Fruit fly (Drosophila melanogaster) whole organism, wandering third instar larva: Measurements from ENCODE around the gene CG15212.
A peak's percentile ranks its signal among the peaks of the same experiment; 100 is the strongest.

Source experiments
- Abd-B ChIP-seq: fragments of >200 bp; optimal IDR thresholded peaks from 2 replicates; lab custom pipeline; 2017; ENCODE audit warnings: missing biosample characterization, missing genetic modification characterization
- CG9705 ChIP-seq: fragments of 200-800 bp; sonication (Bioruptor generic); optimal IDR thresholded peaks from 2 replicates; lab custom pipeline; 2018; ENCODE audit warnings: missing biosample characterization, mild to moderate bottlenecking, missing genetic modification characterization
- CrebA ChIP-seq: fragments of 200-800 bp; sonication (Bioruptor generic); optimal IDR thresholded peaks from 2 replicates; lab custom pipeline; 2016; ENCODE audit warnings: missing biosample characterization, mild to moderate bottlenecking, missing genetic modification characterization, borderline replicate concordance
- Dfd ChIP-seq: fragments of >200 bp; optimal IDR thresholded peaks from 2 replicates; lab custom pipeline; 2017; ENCODE audit warnings: missing biosample characterization, missing genetic modification characterization
- Dif ChIP-seq: fragments of 200-275, 200-300 bp; sonication (Bioruptor generic); optimal IDR thresholded peaks from 2 replicates; lab custom pipeline; 2018; ENCODE audit warnings: missing biosample characterization, missing genetic modification characterization; ENCODE audit not compliant: partially characterized antibody
- HLH106 ChIP-seq: fragments of 200-800 bp; optimal IDR thresholded peaks from 3 replicates; lab custom pipeline; 2019; ENCODE audit warnings: missing biosample characterization, mild to moderate bottlenecking, missing genetic modification characterization, moderate library complexity
- Hr78 ChIP-seq: fragments of >200 bp; optimal IDR thresholded peaks from 2 replicates; lab custom pipeline; 2017; ENCODE audit warnings: missing biosample characterization, missing genetic modification characterization
- Hr83 ChIP-seq: fragments of 200-300 bp; sonication (Bioruptor generic); optimal IDR thresholded peaks from 2 replicates; lab custom pipeline; 2016; ENCODE audit warnings: missing biosample characterization, mild to moderate bottlenecking, missing genetic modification characterization, moderate library complexity; ENCODE audit not compliant: poor library complexity, severe bottlenecking
- Jra ChIP-seq: sonication (Bioruptor generic); optimal IDR thresholded peaks from 2 replicates; lab custom pipeline; 2016; ENCODE audit warnings: missing biosample characterization, missing genetic modification characterization
- Mio ChIP-seq: sonication (Bioruptor generic); optimal IDR thresholded peaks from 2 replicates; lab custom pipeline; 2016; ENCODE audit warnings: missing biosample characterization, missing genetic modification characterization
- Rel ChIP-seq, 2 experiments: fragments of 200-800 bp; sonication (Bioruptor generic) in 1 of 2; optimal IDR thresholded peaks; 2 replicates in 1 of 2; 3 replicates in 1 of 2; lab custom pipeline; 2016 to 2019; ENCODE audit warnings: mild to moderate bottlenecking in 2 of 2, missing biosample characterization in 2 of 2, missing genetic modification characterization in 2 of 2, moderate library complexity in 1 of 2
- Sp1 ChIP-seq: fragments of 200-800 bp; sonication (Bioruptor generic); optimal IDR thresholded peaks from 3 replicates; lab custom pipeline; 2019; ENCODE audit warnings: missing biosample characterization, mild to moderate bottlenecking, missing genetic modification characterization, moderate library complexity
- Vsx2 ChIP-seq: fragments of 200-300, 225-300 bp; sonication (Bioruptor generic); optimal IDR thresholded peaks from 2 replicates; lab custom pipeline; 2018; ENCODE audit warnings: missing biosample characterization, missing genetic modification characterization; ENCODE audit not compliant: partially characterized antibody
- br ChIP-seq: fragments of 200-800 bp; sonication (Bioruptor generic); optimal IDR thresholded peaks from 2 replicates; lab custom pipeline; 2016; ENCODE audit warnings: missing biosample characterization, missing genetic modification characterization
- brk ChIP-seq: fragments of 200-800 bp; sonication (Bioruptor generic); optimal IDR thresholded peaks from 2 replicates; lab custom pipeline; 2016; ENCODE audit warnings: missing biosample characterization, mild to moderate bottlenecking, missing genetic modification characterization
- dsf ChIP-seq: sonication (Bioruptor generic); optimal IDR thresholded peaks from 2 replicates; lab custom pipeline; 2016; ENCODE audit warnings: missing biosample characterization, missing genetic modification characterization, borderline replicate concordance
- ey ChIP-seq: fragments of 200-800 bp; sonication (Bioruptor generic); optimal IDR thresholded peaks from 2 replicates; lab custom pipeline; 2016; ENCODE audit warnings: missing biosample characterization, missing genetic modification characterization
- foxo ChIP-seq, 2 experiments: fragments of 200-800 bp; sonication (Bioruptor generic); optimal IDR thresholded peaks; 2 replicates in 1 of 2; 3 replicates in 1 of 2; lab custom pipeline; 2016 to 2017; ENCODE audit warnings: missing biosample characterization in 2 of 2, missing genetic modification characterization in 2 of 2
- jim ChIP-seq: fragments of 175-275, 200-325 bp; sonication (Bioruptor generic); optimal IDR thresholded peaks from 2 replicates; lab custom pipeline; 2016; ENCODE audit warnings: missing biosample characterization, mild to moderate bottlenecking, missing genetic modification characterization
- pan ChIP-seq: fragments of >200 bp; optimal IDR thresholded peaks from 2 replicates; lab custom pipeline; 2017
- rgr ChIP-seq: fragments of 200-800 bp; sonication (Bioruptor generic); optimal IDR thresholded peaks from 3 replicates; lab custom pipeline; 2016; ENCODE audit warnings: missing biosample characterization, mild to moderate bottlenecking, missing genetic modification characterization
- sage ChIP-seq: fragments of 200-800 bp; sonication (Bioruptor generic); optimal IDR thresholded peaks from 2 replicates; lab custom pipeline; 2016; ENCODE audit warnings: missing biosample characterization, mild to moderate bottlenecking, missing genetic modification characterization
- sv ChIP-seq: fragments of 200-800 bp; sonication (Bioruptor generic); optimal IDR thresholded peaks from 3 replicates; lab custom pipeline; 2016; ENCODE audit warnings: missing biosample characterization, missing genetic modification characterization
- usp ChIP-seq: fragments of >200 bp; optimal IDR thresholded peaks from 2 replicates; lab custom pipeline; 2017; ENCODE audit warnings: missing biosample characterization, missing genetic modification characterization

CG15212 gene

dm6 chr3L:5180968-5181612 is 49.7 kb downstream of the CG15212 start:
- TF ChIP-seq Rel (GFP tag; optimal IDR thresholded peaks at IDR 0.05; lab: Kevin White, UChicago): no peak
- TF ChIP-seq Rel (tag; optimal IDR thresholded peaks at IDR 0.05; lab: Kevin White, UChicago): peak; percentile 99
- TF ChIP-seq dsf (GFP tag; lab: Kevin White, UChicago): no peak
- TF ChIP-seq Abd-B: no peak
- TF ChIP-seq br (GFP tag; lab: Kevin White, UChicago): no peak
- TF ChIP-seq Hr78: no peak
- TF ChIP-seq jim (GFP tag; lab: Kevin White, UChicago): no peak
- no peak for TF ChIP-seq CG9705
- peak; percentile 45 for TF ChIP-seq Jra (GFP tag; lab: Kevin White, UChicago)
- no peak for TF ChIP-seq sage
- no peak for TF ChIP-seq Mio
- TF ChIP-seq ey (GFP tag; lab: Kevin White, UChicago): no peak
- no peak for TF ChIP-seq HLH106 (tag; lab: Kevin White, UChicago)
- TF ChIP-seq Dfd (GFP tag; lab: Kevin White, UChicago): no peak
- no peak for TF ChIP-seq usp (GFP tag; lab: Kevin White, UChicago)
- no peak for TF ChIP-seq Sp1
- peak; percentile 11 for TF ChIP-seq brk (GFP tag; lab: Kevin White, UChicago)
- TF ChIP-seq pan (lab: Kevin White, UChicago): no peak
- no peak for TF ChIP-seq sv (GFP tag; lab: Kevin White, UChicago)
- TF ChIP-seq Dif (GFP tag; lab: Kevin White, UChicago): no peak
- TF ChIP-seq foxo (GFP tag; optimal IDR thresholded peaks at IDR 0.05; lab: Kevin White, UChicago): no peak
- TF ChIP-seq CrebA: peak; percentile 6
- no peak for TF ChIP-seq Hr83 (GFP tag; lab: Kevin White, UChicago)
- TF ChIP-seq Vsx2 (GFP tag; lab: Kevin White, UChicago): no peak
- no peak for TF ChIP-seq rgr (GFP tag; lab: Kevin White, UChicago)
- TF ChIP-seq, all 38 proteins: peak for 4
